Fruit fly (Drosophila melanogaster) whole organism, wandering third instar larva: ENCODE results near the gene Fum1.

Experiments used
- Sp1 ChIP-seq: fragments of 200-800 bp; sonication (Bioruptor generic); optimal IDR thresholded peaks from 3 replicates; lab custom pipeline; 2019; ENCODE audit warnings: missing biosample characterization, mild to moderate bottlenecking, missing genetic modification characterization, moderate library complexity
- Vsx2 ChIP-seq: fragments of 200-300, 225-300 bp; sonication (Bioruptor generic); optimal IDR thresholded peaks from 2 replicates; lab custom pipeline; 2018; ENCODE audit warnings: missing biosample characterization, missing genetic modification characterization; ENCODE audit not compliant: partially characterized antibody

The Fum1 gene

DNA sequence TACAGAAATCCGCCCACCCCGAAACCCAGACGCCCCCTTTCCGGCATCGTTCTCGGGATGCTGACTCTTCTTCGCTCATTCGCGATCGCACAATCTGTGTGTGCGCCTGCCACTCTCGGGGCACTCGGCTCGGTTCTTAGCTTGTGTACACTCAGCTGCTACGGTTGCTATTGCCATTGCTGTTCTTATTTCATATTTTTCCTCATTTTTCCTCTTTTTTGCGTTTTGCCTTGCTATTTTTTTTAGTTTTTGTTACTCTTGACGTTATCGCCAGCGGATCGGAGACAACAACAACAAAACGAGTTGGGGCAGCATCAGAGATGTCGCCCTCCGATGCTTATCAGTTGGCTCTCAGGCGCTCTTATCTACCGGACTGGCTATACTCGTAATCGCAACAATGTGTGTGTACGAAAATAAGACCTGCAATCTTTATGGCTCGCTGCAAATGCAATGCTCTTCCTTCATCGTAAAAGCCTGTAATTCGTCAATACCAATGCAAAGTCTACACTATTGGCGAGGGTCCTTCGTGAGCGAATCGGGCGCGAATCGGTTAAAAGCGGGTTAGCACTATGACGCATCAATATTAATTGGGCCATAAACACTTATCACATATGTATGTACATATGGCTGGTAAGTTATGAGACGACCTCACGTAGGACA, 52.5 kb downstream of the Fum1 start:
- no peak for TF ChIP-seq Vsx2 (GFP tag; lab: Kevin White, UChicago)
- peak; percentile 8 for TF ChIP-seq Sp1 (GFP tag; lab: Kevin White, UChicago)
